Worm (Caenorhabditis elegans) whole organism, L3 larva: ENCODE results near the gene hlh-29.

Source experiments
- ceh-82 ChIP-seq: fragments of 150-350 bp; optimal IDR thresholded peaks from 2 replicates; lab custom pipeline; 2014; ENCODE audit warnings: missing biosample characterization, missing genetic modification characterization
- daf-12 ChIP-seq: fragments of 150-350 bp; optimal IDR thresholded peaks from 2 replicates; lab custom pipeline; 2014; ENCODE audit warnings: missing biosample characterization, missing genetic modification reagents, missing genetic modification characterization
- egl-27 ChIP-seq: sonication (generic microtip); optimal IDR thresholded peaks from 4 replicates; lab custom pipeline; 2017; ENCODE audit warnings: missing biosample characterization, missing genetic modification reagents, missing genetic modification characterization
- fos-1 ChIP-seq: fragments of 150-350 bp; optimal IDR thresholded peaks from 2 replicates; lab custom pipeline; 2014; ENCODE audit warnings: missing biosample characterization, missing genetic modification characterization
- mdl-1 ChIP-seq: fragments of 150-350 bp; optimal IDR thresholded peaks from 2 replicates; lab custom pipeline; 2014; ENCODE audit warnings: missing biosample characterization, missing genetic modification characterization
- nhr-12 ChIP-seq: fragments of 150-350 bp; optimal IDR thresholded peaks from 2 replicates; lab custom pipeline; 2014; ENCODE audit warnings: missing biosample characterization, missing genetic modification characterization
- nhr-237 ChIP-seq: fragments of 150-350 bp; optimal IDR thresholded peaks from 2 replicates; lab custom pipeline; 2014; ENCODE audit warnings: missing biosample characterization, missing genetic modification characterization
- nhr-77 ChIP-seq: fragments of 150-350 bp; optimal IDR thresholded peaks from 2 replicates; lab custom pipeline; 2014; ENCODE audit warnings: missing biosample characterization, missing genetic modification characterization
- pqm-1 ChIP-seq: fragments of 150-350 bp; optimal IDR thresholded peaks from 2 replicates; lab custom pipeline; 2017; ENCODE audit warnings: missing biosample characterization, missing genetic modification characterization, inconsistent platforms
- snpc-4 ChIP-seq: fragments of 150-350 bp; optimal IDR thresholded peaks from 2 replicates; lab custom pipeline; 2014; ENCODE audit warnings: missing biosample characterization, missing genetic modification characterization

ce11 chrX:17508137-17508536, 40.3 kb downstream of the hlh-29 start:
- no peak for TF ChIP-seq fos-1 (tag; lab: Kevin White, UChicago)
- TF ChIP-seq snpc-4 (tag; lab: Kevin White, UChicago): no peak
- TF ChIP-seq mdl-1 (tag; lab: Kevin White, UChicago): no peak
- no peak for TF ChIP-seq egl-27 (tag; lab: Kevin White, UChicago)
- no peak for TF ChIP-seq nhr-237 (tag; lab: Kevin White, UChicago)
- TF ChIP-seq nhr-77 (tag; lab: Kevin White, UChicago): no peak
- no peak for TF ChIP-seq pqm-1 (tag; lab: Kevin White, UChicago)
- TF ChIP-seq daf-12 (tag; lab: Kevin White, UChicago): no peak
- TF ChIP-seq ceh-82 (tag; lab: Kevin White, UChicago): no peak
- no peak for TF ChIP-seq nhr-12 (tag; lab: Kevin White, UChicago)
